Fruit fly (Drosophila melanogaster) whole organism, adult: ENCODE data around the gene CG14450.
A peak's percentile ranks its signal among the peaks of the same experiment; 100 is the strongest.

Experiments used
- CG11617 ChIP-seq: fragments of 200-800 bp; sonication (Bioruptor generic); optimal IDR thresholded peaks from 2 replicates; lab custom pipeline; 2017; ENCODE audit warnings: mild to moderate bottlenecking, missing biosample characterization, missing genetic modification reagents, missing genetic modification characterization
- CG12768 ChIP-seq: fragments of 200-800 bp; sonication (Bioruptor generic); optimal IDR thresholded peaks from 2 replicates; lab custom pipeline; 2017; ENCODE audit warnings: missing biosample characterization, missing genetic modification characterization, mild to moderate bottlenecking, moderate library complexity, missing genetic modification reagents
- CG14711 ChIP-seq: fragments of 200-800 bp; sonication (Bioruptor generic); optimal IDR thresholded peaks from 2 replicates; lab custom pipeline; 2018; ENCODE audit warnings: missing biosample characterization, mild to moderate bottlenecking, missing genetic modification characterization, moderate library complexity
- CG1620 ChIP-seq: fragments of 200-800 bp; sonication (Bioruptor generic); optimal IDR thresholded peaks from 2 replicates; lab custom pipeline; 2016; ENCODE audit warnings: missing biosample characterization, missing genetic modification characterization
- CG33017 ChIP-seq: fragments of 200-800 bp; sonication (Bioruptor generic); optimal IDR thresholded peaks from 2 replicates; lab custom pipeline; 2018; ENCODE audit warnings: missing biosample characterization, mild to moderate bottlenecking, missing genetic modification characterization, moderate library complexity
- CG5204 ChIP-seq: fragments of 200-800 bp; sonication (Bioruptor generic); optimal IDR thresholded peaks from 2 replicates; lab custom pipeline; 2016; ENCODE audit warnings: missing biosample characterization, missing genetic modification characterization
- CG7045 ChIP-seq: fragments of 200-800 bp; sonication (Bioruptor generic); optimal IDR thresholded peaks from 2 replicates; lab custom pipeline; 2017; ENCODE audit warnings: missing biosample characterization, mild to moderate bottlenecking, missing genetic modification characterization
- CG7101 ChIP-seq: fragments of 200-800 bp; sonication (Bioruptor generic); optimal IDR thresholded peaks from 2 replicates; lab custom pipeline; 2018; ENCODE audit warnings: missing biosample characterization, mild to moderate bottlenecking, missing genetic modification characterization, moderate library complexity
- Clk ChIP-seq: fragments of 200-800 bp; sonication (Bioruptor generic); optimal IDR thresholded peaks from 2 replicates; lab custom pipeline; 2017; ENCODE audit warnings: missing biosample characterization, missing genetic modification characterization
- Crg-1 ChIP-seq: fragments of 200-800 bp; sonication (Bioruptor generic); optimal IDR thresholded peaks from 2 replicates; lab custom pipeline; 2016; ENCODE audit warnings: missing biosample characterization, missing genetic modification characterization
- Hr96 ChIP-seq: fragments of 200-800 bp; sonication (Bioruptor generic); optimal IDR thresholded peaks from 2 replicates; lab custom pipeline; 2016; ENCODE audit warnings: missing biosample characterization, missing genetic modification characterization
- Mnt ChIP-seq: fragments of 200-800 bp; sonication (Bioruptor generic); optimal IDR thresholded peaks from 2 replicates; lab custom pipeline; 2016; ENCODE audit warnings: missing biosample characterization, mild to moderate bottlenecking, missing genetic modification characterization
- bab1 ChIP-seq: fragments of 200-800 bp; sonication (Bioruptor generic); optimal IDR thresholded peaks from 3 replicates; lab custom pipeline; 2019; ENCODE audit warnings: missing biosample characterization, mild to moderate bottlenecking, missing genetic modification characterization, moderate library complexity
- cic ChIP-seq: fragments of 200-800 bp; sonication (Bioruptor generic); optimal IDR thresholded peaks from 2 replicates; lab custom pipeline; 2017; ENCODE audit warnings: missing biosample characterization, mild to moderate bottlenecking, missing genetic modification characterization, moderate library complexity
- cnc ChIP-seq, 2 experiments: fragments of >200 bp; optimal IDR thresholded peaks; 2 replicates each; lab custom pipeline; 2017
- kay ChIP-seq: fragments of 200-800 bp; sonication (Bioruptor generic); peaks from one replicate; lab custom pipeline; 2016; ENCODE audit warnings: missing biosample characterization, missing genetic modification characterization, borderline replicate concordance
- ovo ChIP-seq: fragments of 200-800 bp; sonication (Bioruptor generic); optimal IDR thresholded peaks from 2 replicates; lab custom pipeline; 2016; ENCODE audit warnings: missing biosample characterization, missing genetic modification characterization
- pad ChIP-seq: fragments of 200-800 bp; sonication (Bioruptor generic); optimal IDR thresholded peaks from 3 replicates; lab custom pipeline; 2017; ENCODE audit warnings: missing biosample characterization, missing genetic modification characterization, mild to moderate bottlenecking, moderate library complexity, missing genetic modification reagents
- tj ChIP-seq: fragments of 200-800 bp; sonication (Bioruptor generic); optimal IDR thresholded peaks from 3 replicates; lab custom pipeline; 2017; ENCODE audit warnings: missing biosample characterization, mild to moderate bottlenecking, missing genetic modification characterization, moderate library complexity
- toe ChIP-seq: fragments of 200-800 bp; sonication (Bioruptor generic); optimal IDR thresholded peaks from 2 replicates; lab custom pipeline; 2016; ENCODE audit warnings: missing biosample characterization, missing genetic modification characterization

The CG14450 gene

dm6 chr3L:22742121-22742531, 14.5 kb upstream of the CG14450 start:
- TF ChIP-seq Clk (GFP tag; lab: Kevin White, UChicago) (no peak), ovo (no peak), tj (peak; percentile 14), toe (no peak)

dm6 chr3L:22741389-22742120, 14.0 kb upstream of the CG14450 start, which contains the start of gene CG7369:
TSS of gene CG7369 (plus strand) at chr3L:22741793.
- TF ChIP-seq CG14711 (tag; lab: Kevin White, UChicago), result peak; percentile 82
- peak; percentile 93 for TF ChIP-seq Clk (GFP tag; lab: Kevin White, UChicago)
- peak; percentile 93 for TF ChIP-seq Hr96 (GFP tag; lab: Kevin White, UChicago)
- peak; percentile 92 for TF ChIP-seq CG7045 (GFP tag; lab: Kevin White, UChicago)
- TF ChIP-seq Crg-1, result peak; percentile 97
- TF ChIP-seq ovo, result peak; percentile 92
- peak; percentile 96 for TF ChIP-seq CG12768 (GFP tag; lab: Kevin White, UChicago)
- TF ChIP-seq tj, result peak; percentile 64
- peak; percentile 83 for TF ChIP-seq CG33017 (tag; lab: Kevin White, UChicago)
- peak; percentile 93 for TF ChIP-seq CG5204 (GFP tag; lab: Kevin White, UChicago)
- TF ChIP-seq CG7101 (tag; lab: Kevin White, UChicago), result peak; percentile 88
- peak; percentile 95 for TF ChIP-seq CG11617 (GFP tag; lab: Kevin White, UChicago)
- no peak for TF ChIP-seq cnc (optimal IDR thresholded peaks at IDR 0.05; lab: Kevin White, UChicago)
- peak; percentile 97 for TF ChIP-seq CG1620 (GFP tag; lab: Kevin White, UChicago)
- TF ChIP-seq pad (GFP tag; lab: Kevin White, UChicago), result peak; percentile 90
- peak; percentile 89 for TF ChIP-seq Mnt
- peak; percentile 89 for TF ChIP-seq bab1
- peak; percentile 96 for TF ChIP-seq kay (GFP tag; lab: Kevin White, UChicago)
- TF ChIP-seq toe, result peak; percentile 96
- TF ChIP-seq cic (GFP tag; lab: Kevin White, UChicago), result peak; percentile 84

dm6 chr3L:22737732-22738611, 10.4 kb upstream of the CG14450 start, which contains the start of gene CG11241:
TSS of gene CG11241 (minus strand) at chr3L:22738420.
- TF ChIP-seq CG5204 (GFP tag; lab: Kevin White, UChicago) (no peak), Crg-1 (no peak), Mnt (peak; percentile 74), pad (GFP tag; lab: Kevin White, UChicago) (no peak), cnc (optimal IDR thresholded peaks at IDR 0.05; lab: Kevin White, UChicago) (no peak), cic (GFP tag; lab: Kevin White, UChicago) (peak; percentile 10), kay (GFP tag; lab: Kevin White, UChicago) (peak; percentile 26), toe (no peak), CG14711 (tag; lab: Kevin White, UChicago) (no peak), tj (no peak), CG7101 (tag; lab: Kevin White, UChicago) (no peak), CG1620 (GFP tag; lab: Kevin White, UChicago) (no peak), ovo (peak; percentile 30), CG7045 (GFP tag; lab: Kevin White, UChicago) (no peak), bab1 (no peak), Hr96 (GFP tag; lab: Kevin White, UChicago) (peak; percentile 3), CG11617 (GFP tag; lab: Kevin White, UChicago) (no peak), CG33017 (tag; lab: Kevin White, UChicago) (no peak), Clk (GFP tag; lab: Kevin White, UChicago) (no peak), CG12768 (GFP tag; lab: Kevin White, UChicago) (peak; percentile 1)

- TF ChIP-seq CG33017 (tag; lab: Kevin White, UChicago) (no peak), Mnt (no peak), toe (no peak), kay (GFP tag; lab: Kevin White, UChicago) (peak; percentile 54), ovo (no peak), CG7101 (tag; lab: Kevin White, UChicago) (no peak), pad (GFP tag; lab: Kevin White, UChicago) (no peak)
Measured at dm6 chr3L:22733607-22734006, 6.0 kb upstream of the CG14450 start.

- no peak for TF ChIP-seq Hr96 (GFP tag; lab: Kevin White, UChicago)
- TF ChIP-seq CG7101 (tag; lab: Kevin White, UChicago), result no peak
- no peak for TF ChIP-seq Mnt
- no peak for TF ChIP-seq toe
- TF ChIP-seq CG14711 (tag; lab: Kevin White, UChicago), result no peak
- TF ChIP-seq CG12768 (GFP tag; lab: Kevin White, UChicago), result no peak
- no peak for TF ChIP-seq tj
- TF ChIP-seq cnc (optimal IDR thresholded peaks at IDR 0.05; lab: Kevin White, UChicago), result no peak
- TF ChIP-seq ovo, result no peak
- TF ChIP-seq CG5204 (GFP tag; lab: Kevin White, UChicago), result no peak
- TF ChIP-seq Clk (GFP tag; lab: Kevin White, UChicago), result no peak
- no peak for TF ChIP-seq CG7045 (GFP tag; lab: Kevin White, UChicago)
- TF ChIP-seq kay (GFP tag; lab: Kevin White, UChicago), result no peak
- TF ChIP-seq CG11617 (GFP tag; lab: Kevin White, UChicago), result no peak
- no peak for TF ChIP-seq CG33017 (tag; lab: Kevin White, UChicago)
- no peak for TF ChIP-seq cic (GFP tag; lab: Kevin White, UChicago)
- TF ChIP-seq pad (GFP tag; lab: Kevin White, UChicago), result no peak
Measured at dm6 chr3L:22731393-22731792, 3.8 kb upstream of the CG14450 start.
